Fruit fly (Drosophila melanogaster) Kc167 (cell line): ENCODE measurements around the gene PolA1.

Experiments used
- Sin3A ChIP-seq: fragments of >200 bp; optimal IDR thresholded peaks from 2 replicates; lab custom pipeline; 2018; ENCODE audit warnings: missing external identifiers
- psq ChIP-seq: fragments of >200 bp; optimal IDR thresholded peaks from 2 replicates; lab custom pipeline; 2017; ENCODE audit warnings: missing external identifiers

dm6 chr3R:21700458-21700857, 28.9 kb upstream of the PolA1 start:
- TF ChIP-seq psq (no peak), Sin3A (lab: Kevin White, UChicago) (no peak)
